Fruit fly (Drosophila melanogaster) whole organism, embryonic: ENCODE data around the gene ZnT86D.
A peak's percentile ranks its signal among the peaks of the same experiment; 100 is the strongest.

ENCODE experiments used
- Abd-B ChIP-seq: fragments of 200-800 bp; sonication (Bioruptor generic); optimal IDR thresholded peaks from 2 replicates; lab custom pipeline; 2018; ENCODE audit warnings: missing biosample characterization, mild to moderate bottlenecking, missing genetic modification characterization, moderate library complexity
- Atf6 ChIP-seq: fragments of 200-800 bp; sonication (Bioruptor generic); IDR thresholded peaks from 2 replicates; pipeline ENCODE4 v1.3.6; 2022; ENCODE audit warnings: missing biosample characterization, missing genetic modification characterization
- CG10543 ChIP-seq: fragments of 200-800 bp; sonication (Bioruptor generic); optimal IDR thresholded peaks from 3 replicates; lab custom pipeline; 2017; ENCODE audit warnings: missing biosample characterization, mild to moderate bottlenecking, missing genetic modification characterization, moderate library complexity
- CG11560 ChIP-seq: fragments of 200-800 bp; sonication (Bioruptor generic); IDR thresholded peaks from 3 replicates; pipeline ENCODE4 v1.3.6; 2022; ENCODE audit warnings: missing biosample characterization, missing genetic modification characterization
- CG11695 ChIP-seq: fragments of 200-800 bp; sonication (Bioruptor generic); IDR thresholded peaks from 3 replicates; pipeline ENCODE4 v1.3.6; 2022; ENCODE audit warnings: missing biosample characterization, missing genetic modification characterization
- CG12104 ChIP-seq: fragments of 200-800 bp; sonication (Bioruptor generic); optimal IDR thresholded peaks from 3 replicates; lab custom pipeline; 2016; ENCODE audit warnings: missing biosample characterization, missing genetic modification characterization
- CG12769 ChIP-seq: fragments of 200-800 bp; sonication (Bioruptor generic); optimal IDR thresholded peaks from 2 replicates; lab custom pipeline; 2019; ENCODE audit warnings: missing biosample characterization, mild to moderate bottlenecking, missing genetic modification characterization, moderate library complexity
- CG13624 ChIP-seq: fragments of 200-800 bp; sonication (Bioruptor generic); optimal IDR thresholded peaks from 2 replicates; lab custom pipeline; 2016; ENCODE audit warnings: missing biosample characterization, missing genetic modification characterization
- CG14860 ChIP-seq: fragments of 200-800 bp; sonication (Bioruptor generic); IDR thresholded peaks from 3 replicates; pipeline ENCODE4 v1.3.6; 2022; ENCODE audit warnings: missing biosample characterization, missing genetic modification characterization; ENCODE audit not compliant: partially characterized antibody
- CG1529 ChIP-seq: fragments of 200-800 bp; sonication (Bioruptor generic); optimal IDR thresholded peaks from 3 replicates; lab custom pipeline; 2018; ENCODE audit warnings: missing biosample characterization, missing genetic modification characterization
- CG16815 ChIP-seq: fragments of 200-800 bp; sonication (Bioruptor generic); optimal IDR thresholded peaks from 3 replicates; lab custom pipeline; 2017; ENCODE audit warnings: missing biosample characterization, mild to moderate bottlenecking, missing genetic modification characterization
- CG17912 ChIP-seq: fragments of 200-800 bp; sonication (Bioruptor generic); optimal IDR thresholded peaks from 2 replicates; lab custom pipeline; 2018; ENCODE audit warnings: missing biosample characterization, mild to moderate bottlenecking, missing genetic modification characterization
- CG18619 ChIP-seq: fragments of 200-800 bp; sonication (Bioruptor generic); optimal IDR thresholded peaks from 3 replicates; lab custom pipeline; 2017; ENCODE audit warnings: missing biosample characterization, mild to moderate bottlenecking, missing genetic modification characterization
- CG31224 ChIP-seq: fragments of 200-800 bp; sonication (Bioruptor generic); IDR thresholded peaks from 2 replicates; pipeline ENCODE4 v1.3.6; 2022; ENCODE audit warnings: missing biosample characterization, missing genetic modification characterization
- CG34376 ChIP-seq: fragments of 200-800 bp; sonication (Bioruptor generic); optimal IDR thresholded peaks from 2 replicates; lab custom pipeline; 2018; ENCODE audit warnings: missing biosample characterization, mild to moderate bottlenecking, missing genetic modification characterization
- CG34422 ChIP-seq: fragments of 200-800 bp; sonication (Bioruptor generic); IDR thresholded peaks from 3 replicates; pipeline ENCODE4 v1.3.6; 2022; ENCODE audit warnings: missing biosample characterization, missing genetic modification characterization
- CG8359 ChIP-seq: fragments of 200-800 bp; sonication (Bioruptor generic); optimal IDR thresholded peaks from 2 replicates; lab custom pipeline; 2017; ENCODE audit warnings: missing biosample characterization, mild to moderate bottlenecking, missing genetic modification characterization, borderline replicate concordance
- Dll ChIP-seq: fragments of 200-800 bp; sonication (Bioruptor generic); IDR thresholded peaks from 4 replicates; pipeline ENCODE4 v1.3.6; 2022; ENCODE audit warnings: missing biosample characterization, missing genetic modification characterization; ENCODE audit not compliant: partially characterized antibody
- E2f1 ChIP-seq: fragments of 200-800 bp; sonication (Bioruptor generic); IDR thresholded peaks from 2 replicates; pipeline ENCODE4 v1.3.6; 2022; ENCODE audit warnings: missing biosample characterization, missing genetic modification characterization
- GATAe ChIP-seq: fragments of 200-800 bp; sonication (Bioruptor generic); conservative IDR thresholded peaks from 2 replicates; pipeline ENCODE4 v1.3.6; 2022; ENCODE audit warnings: missing biosample characterization, missing genetic modification characterization
- HLH4C ChIP-seq: fragments of 200-800 bp; sonication (Bioruptor generic); IDR thresholded peaks from 3 replicates; pipeline ENCODE4 v1.3.6; 2022; ENCODE audit warnings: missing biosample characterization, missing genetic modification characterization; ENCODE audit not compliant: partially characterized antibody
- HmgD ChIP-seq: fragments of 200-800 bp; sonication (Bioruptor generic); optimal IDR thresholded peaks from 3 replicates; lab custom pipeline; 2016; ENCODE audit warnings: missing biosample characterization, missing genetic modification characterization
- HmgZ ChIP-seq: fragments of 200-800 bp; sonication (Bioruptor generic); optimal IDR thresholded peaks from 2 replicates; lab custom pipeline; 2018; ENCODE audit warnings: missing biosample characterization, mild to moderate bottlenecking, missing genetic modification characterization
- Hmx ChIP-seq: fragments of 200-800 bp; sonication (Bioruptor generic); optimal IDR thresholded peaks from 2 replicates; lab custom pipeline; 2016; ENCODE audit warnings: missing biosample characterization, missing genetic modification characterization
- Mad ChIP-seq: fragments of 200-800 bp; sonication (Bioruptor generic); optimal IDR thresholded peaks from 2 replicates; lab custom pipeline; 2016; ENCODE audit warnings: missing biosample characterization, missing genetic modification characterization
- Med ChIP-seq: fragments of 200-800 bp; sonication (Bioruptor generic); peaks from one replicate; lab custom pipeline; 2016; ENCODE audit warnings: missing biosample characterization, missing genetic modification characterization, mild to moderate bottlenecking, inconsistent platforms, moderate library complexity
- NFAT ChIP-seq: fragments of 200-800 bp; sonication (Bioruptor generic); IDR thresholded peaks from 2 replicates; pipeline ENCODE4 v1.3.6; 2022; ENCODE audit warnings: missing biosample characterization, missing genetic modification characterization
- NK7.1 ChIP-seq: fragments of 200-800 bp; sonication (Bioruptor generic); optimal IDR thresholded peaks from 3 replicates; lab custom pipeline; 2016; ENCODE audit warnings: missing biosample characterization, missing genetic modification characterization
- Vsx1 ChIP-seq: fragments of 200-800 bp; sonication (Bioruptor generic); optimal IDR thresholded peaks from 2 replicates; lab custom pipeline; 2017; ENCODE audit warnings: missing biosample characterization, mild to moderate bottlenecking, missing genetic modification characterization, missing genetic modification reagents
- ase ChIP-seq: fragments of 200-800 bp; sonication (Bioruptor generic); IDR thresholded peaks from 3 replicates; pipeline ENCODE4 v1.3.6; 2022; ENCODE audit warnings: missing biosample characterization, missing genetic modification characterization
- bab2 ChIP-seq: fragments of 200-800 bp; sonication (Bioruptor generic); optimal IDR thresholded peaks from 2 replicates; lab custom pipeline; 2016; ENCODE audit warnings: missing biosample characterization, missing genetic modification characterization
- cato ChIP-seq: fragments of 200-800 bp; sonication (Bioruptor generic); optimal IDR thresholded peaks from 2 replicates; lab custom pipeline; 2016; ENCODE audit warnings: missing biosample characterization, missing genetic modification characterization, borderline replicate concordance
- chif ChIP-seq, 2 experiments: fragments of 200-800 bp; sonication (Bioruptor generic); optimal IDR thresholded peaks; 3 replicates each; lab custom pipeline; 2016; ENCODE audit warnings: missing biosample characterization in 2 of 2, missing genetic modification characterization in 2 of 2
- emc ChIP-seq: fragments of 200-800 bp; sonication (Bioruptor generic); optimal IDR thresholded peaks from 2 replicates; lab custom pipeline; 2016; ENCODE audit warnings: missing biosample characterization, missing genetic modification characterization
- esg ChIP-seq: fragments of 200-800 bp; sonication (Bioruptor generic); conservative IDR thresholded peaks from 2 replicates; pipeline ENCODE4 v1.3.6; 2022; ENCODE audit warnings: missing biosample characterization, missing genetic modification characterization
- fd96Cb ChIP-seq: fragments of 200-800 bp; sonication (Bioruptor generic); optimal IDR thresholded peaks from 2 replicates; lab custom pipeline; 2018; ENCODE audit warnings: missing biosample characterization, mild to moderate bottlenecking, missing genetic modification characterization, moderate library complexity
- grn ChIP-seq: fragments of 200-800 bp; sonication (Bioruptor generic); optimal IDR thresholded peaks from 3 replicates; lab custom pipeline; 2017; ENCODE audit warnings: missing biosample characterization, missing genetic modification characterization
- hkb ChIP-seq, 2 experiments: fragments of 200-800 bp in 1 of 2; fragments of >200 bp in 1 of 2; sonication (Bioruptor generic) in 1 of 2; IDR thresholded peaks in 1 of 2; optimal IDR thresholded peaks in 1 of 2; 2 replicates each; pipeline versions ENCODE4 v1.3.6 to Lab custom; 2017 to 2022; ENCODE audit warnings: missing biosample characterization in 1 of 2, missing genetic modification characterization in 1 of 2
- jigr1 ChIP-seq: fragments of 200-800 bp; sonication (Bioruptor generic); IDR thresholded peaks from 3 replicates; pipeline ENCODE4 v1.3.6; 2022; ENCODE audit warnings: missing biosample characterization, missing genetic modification characterization
- kni ChIP-seq: fragments of 200-800 bp; sonication (Bioruptor generic); optimal IDR thresholded peaks from 3 replicates; lab custom pipeline; 2017; ENCODE audit warnings: mild to moderate bottlenecking, missing biosample characterization, missing genetic modification reagents, missing genetic modification characterization
- luna ChIP-seq: fragments of 200-800 bp; sonication (Bioruptor generic); optimal IDR thresholded peaks from 2 replicates; lab custom pipeline; 2016; ENCODE audit warnings: missing biosample characterization, missing genetic modification characterization
- mld ChIP-seq: fragments of 200-800 bp; sonication (Bioruptor generic); IDR thresholded peaks from 3 replicates; pipeline ENCODE4 v1.3.6; 2022; ENCODE audit warnings: missing biosample characterization, missing genetic modification characterization; ENCODE audit not compliant: partially characterized antibody
- sc ChIP-seq, 3 experiments: fragments of >200 bp in 2 of 3; fragments of 200-800 bp in 1 of 3; sonication (Bioruptor generic) in 1 of 3; optimal IDR thresholded peaks; 2 replicates in 2 of 3; 3 replicates in 1 of 3; lab custom pipeline; 2017; ENCODE audit warnings: mild to moderate bottlenecking in 1 of 3, missing biosample characterization in 1 of 3, missing genetic modification characterization in 1 of 3, missing genetic modification reagents in 1 of 3
- sisA ChIP-seq: fragments of 200-800 bp; sonication (Bioruptor generic); IDR thresholded peaks from 2 replicates; pipeline ENCODE4 v1.3.6; 2022; ENCODE audit warnings: missing biosample characterization, missing genetic modification characterization
- sug ChIP-seq: fragments of 200-800 bp; optimal IDR thresholded peaks from 2 replicates; lab custom pipeline; 2019; ENCODE audit warnings: missing biosample characterization, mild to moderate bottlenecking, missing genetic modification characterization, moderate library complexity
- tin ChIP-seq: fragments of 200-800 bp; sonication (Bioruptor generic); optimal IDR thresholded peaks from 3 replicates; lab custom pipeline; 2016; ENCODE audit warnings: missing biosample characterization, missing genetic modification characterization
- vnd ChIP-seq: fragments of 200-800 bp; sonication (Bioruptor generic); IDR thresholded peaks from 3 replicates; pipeline ENCODE4 v1.3.6; 2022; ENCODE audit warnings: missing biosample characterization, missing genetic modification characterization; ENCODE audit not compliant: partially characterized antibody

ZnT86D gene

dm6 chr3R:11199227-11199835 is 15.0 kb downstream of the ZnT86D start (continued):
- TF ChIP-seq grn (peak; percentile 87), Dll (GFP tag; lab: Robert Waterston, UW) (no peak), CG16815 (GFP tag; lab: Kevin White, UChicago) (no peak), CG11560 (tag; lab: Robert Waterston, UW) (no peak), HLH4C (no peak), hkb (optimal IDR thresholded peaks at IDR 0.05; lab: Kevin White, UChicago) (no peak), hkb (GFP tag; IDR thresholded peaks at IDR 0.05; lab: Robert Waterston, UW) (no peak), kni (GFP tag; lab: Kevin White, UChicago) (no peak), HmgZ (no peak), CG34376 (peak; percentile 64), NK7.1 (GFP tag; lab: Kevin White, UChicago) (no peak), sug (tag; lab: Kevin White, UChicago) (peak; percentile 97), E2f1 (GFP tag; lab: Robert Waterston, UW) (no peak), luna (GFP tag; lab: Kevin White, UChicago) (no peak), HmgD (GFP tag; lab: Kevin White, UChicago) (no peak), Med (GFP tag; lab: Kevin White, UChicago) (peak; percentile 50), CG17912 (no peak), CG14860 (GFP tag; lab: Robert Waterston, UW) (no peak), emc (GFP tag; lab: Kevin White, UChicago) (no peak), cato (GFP tag; lab: Kevin White, UChicago) (no peak), CG18619 (GFP tag; lab: Kevin White, UChicago) (no peak), Hmx (GFP tag; lab: Kevin White, UChicago) (no peak), jigr1 (GFP tag; lab: Robert Waterston, UW) (no peak), sc (optimal IDR thresholded peaks at IDR 0.05; lab: Kevin White, UChicago) (no peak), sc (GFP tag; optimal IDR thresholded peaks at IDR 0.05; lab: Kevin White, UChicago) (no peak), CG12769 (tag; lab: Kevin White, UChicago) (peak; percentile 6), ase (GFP tag; lab: Robert Waterston, UW) (no peak), GATAe (GFP tag; lab: Robert Waterston, UW) (peak; percentile 21; the same call in 1 of the 2 replicates), bab2 (GFP tag; lab: Kevin White, UChicago) (no peak), Vsx1 (no peak), CG13624 (GFP tag; lab: Kevin White, UChicago) (no peak), CG12104 (GFP tag; lab: Kevin White, UChicago) (no peak), vnd (GFP tag; lab: Robert Waterston, UW) (0 out of 3 replicates have a peak, but pooled peaks have one; percentile 31), mld (GFP tag; lab: Robert Waterston, UW) (no peak), CG11695 (GFP tag; lab: Robert Waterston, UW) (no peak), CG1529 (GFP tag; lab: Kevin White, UChicago) (no peak), fd96Cb (no peak), sisA (GFP tag; lab: Robert Waterston, UW) (no peak), CG34422 (GFP tag; lab: Robert Waterston, UW) (no peak), esg (GFP tag; lab: Robert Waterston, UW) (no peak), Abd-B (GFP tag; lab: Kevin White, UChicago) (no peak), CG8359 (no peak), chif (GFP tag; optimal IDR thresholded peaks at IDR 0.05; lab: Kevin White, UChicago) (no peak), Mad (GFP tag; lab: Kevin White, UChicago) (no peak), CG31224 (GFP tag; lab: Robert Waterston, UW) (peak; percentile 74), tin (GFP tag; lab: Kevin White, UChicago) (no peak), CG10543 (GFP tag; lab: Kevin White, UChicago) (peak; percentile 24), Atf6 (GFP tag; lab: Robert Waterston, UW) (no peak), NFAT (GFP tag; lab: Robert Waterston, UW) (no peak)
